Worm (Caenorhabditis elegans) whole organism, young adult: ENCODE measurements around the gene ugt-62.

ENCODE experiments used
- B0261.1 ChIP-seq: sonication (generic microtip); optimal IDR thresholded peaks from 2 replicates; lab custom pipeline; 2016; ENCODE audit warnings: mild to moderate bottlenecking, missing genetic modification characterization, moderate library complexity, missing compliant biosample characterization
- B0336.3 ChIP-seq: fragments of 200-800 bp; sonication (Bioruptor generic); IDR thresholded peaks from 2 replicates; pipeline ENCODE4 v1.3.6; 2022; ENCODE audit warnings: missing genetic modification characterization, missing compliant biosample characterization
- F22D6.2 ChIP-seq: sonication (generic microtip); optimal IDR thresholded peaks from 2 replicates; lab custom pipeline; 2016; ENCODE audit warnings: mild to moderate bottlenecking, missing genetic modification characterization, missing compliant biosample characterization
- F39B2.1 ChIP-seq: fragments of 200-800 bp; sonication (Bioruptor generic); IDR thresholded peaks from 2 replicates; pipeline ENCODE4 v1.3.6; 2022; ENCODE audit warnings: missing genetic modification reagents, missing genetic modification characterization, missing compliant biosample characterization
- F49E8.2 ChIP-seq: sonication (generic microtip); optimal IDR thresholded peaks from 3 replicates; lab custom pipeline; 2017; ENCODE audit warnings: missing genetic modification characterization, mild to moderate bottlenecking, missing compliant biosample characterization, antibody characterized with exemption, moderate library complexity; ENCODE audit not compliant: insufficient read depth
- Y53F4B.3 ChIP-seq: fragments of 200-800 bp; sonication (Bioruptor generic); IDR thresholded peaks from 2 replicates; pipeline ENCODE4 v1.3.6; 2022; ENCODE audit warnings: missing genetic modification reagents, missing genetic modification characterization, missing compliant biosample characterization
- Y67H2A.10 ChIP-seq: fragments of 200-800 bp; sonication (Bioruptor generic); conservative IDR thresholded peaks from 2 replicates; pipeline ENCODE4 v1.3.6; 2022; ENCODE audit warnings: missing genetic modification reagents, missing genetic modification characterization, missing compliant biosample characterization
- ZK185.1 ChIP-seq: sonication (generic microtip); optimal IDR thresholded peaks from 2 replicates; lab custom pipeline; 2016; ENCODE audit warnings: mild to moderate bottlenecking, missing genetic modification characterization, missing compliant biosample characterization; ENCODE audit not compliant: poor library complexity, severe bottlenecking
- akir-1 ChIP-seq: fragments of 200-800 bp; sonication (Bioruptor generic); optimal IDR thresholded peaks from 2 replicates; lab custom pipeline; 2018; ENCODE audit warnings: mild to moderate bottlenecking, missing genetic modification characterization, moderate library complexity, missing compliant biosample characterization
- ama-1 ChIP-seq, 3 experiments: fragments of 150-350 bp in 1 of 3; sonication (generic microtip) in 2 of 3; optimal IDR thresholded peaks; 2 replicates each; lab custom pipeline; 2014 to 2018; ENCODE audit warnings: missing biosample characterization in 2 of 3, missing genetic modification characterization in 2 of 3, missing genetic modification reagents in 2 of 3
- athp-1 ChIP-seq: sonication (generic microtip); optimal IDR thresholded peaks from 2 replicates; lab custom pipeline; 2017; ENCODE audit warnings: mild to moderate bottlenecking, missing genetic modification characterization, missing compliant biosample characterization
- attf-6 ChIP-seq: fragments of 200-800 bp; sonication (Bioruptor generic); IDR thresholded peaks from 2 replicates; pipeline ENCODE4 v1.3.6; 2022; ENCODE audit warnings: missing genetic modification reagents, missing genetic modification characterization, missing compliant biosample characterization
- ccch-3 ChIP-seq: fragments of 200-800 bp; sonication (Bioruptor generic); optimal IDR thresholded peaks from 2 replicates; lab custom pipeline; 2018; ENCODE audit warnings: mild to moderate bottlenecking, missing genetic modification characterization, missing compliant biosample characterization
- ceh-40 ChIP-seq: fragments of 200-800 bp; sonication (Bioruptor generic); IDR thresholded peaks from 2 replicates; pipeline ENCODE4 v1.3.6; 2022; ENCODE audit warnings: missing genetic modification characterization, missing compliant biosample characterization
- ceh-91 ChIP-seq: fragments of 200-800 bp; sonication (Bioruptor generic); IDR thresholded peaks from 2 replicates; pipeline ENCODE4 v1.3.6; 2022; ENCODE audit warnings: missing genetic modification reagents, missing genetic modification characterization, missing compliant biosample characterization
- dox-1 ChIP-seq: fragments of 200-800 bp; sonication (Bioruptor generic); IDR thresholded peaks from 2 replicates; pipeline ENCODE4 v1.3.6; 2022; ENCODE audit warnings: missing genetic modification reagents, missing genetic modification characterization, missing compliant biosample characterization
- egrh-3 ChIP-seq: fragments of 200-800 bp; sonication (Bioruptor generic); IDR thresholded peaks from 2 replicates; pipeline ENCODE4 v1.3.6; 2022; ENCODE audit warnings: missing genetic modification reagents, missing genetic modification characterization, missing compliant biosample characterization
- ets-4 ChIP-seq: fragments of 200-800 bp; sonication (Bioruptor generic); optimal IDR thresholded peaks from 2 replicates; lab custom pipeline; 2018; ENCODE audit warnings: mild to moderate bottlenecking, missing genetic modification characterization, missing compliant biosample characterization
- gei-17 ChIP-seq: fragments of 200-800 bp; sonication (Bioruptor generic); optimal IDR thresholded peaks from 2 replicates; lab custom pipeline; 2018; ENCODE audit warnings: mild to moderate bottlenecking, missing genetic modification characterization, missing compliant biosample characterization
- him-1 ChIP-seq: sonication (generic microtip); optimal IDR thresholded peaks from 2 replicates; lab custom pipeline; 2016; ENCODE audit warnings: missing genotype, missing genetic modification reagents, missing genetic modification characterization, missing compliant biosample characterization
- hlh-12 ChIP-seq: sonication (generic microtip); optimal IDR thresholded peaks from 2 replicates; lab custom pipeline; 2016; ENCODE audit warnings: missing genetic modification characterization, missing compliant biosample characterization
- hmg-1.2 ChIP-seq: fragments of 200-800 bp; sonication (Bioruptor generic); IDR thresholded peaks from 2 replicates; pipeline ENCODE4 v1.3.6; 2022; ENCODE audit warnings: missing genetic modification reagents, missing genetic modification characterization, missing compliant biosample characterization
- hrde-1 ChIP-seq: sonication (generic microtip); optimal IDR thresholded peaks from 2 replicates; lab custom pipeline; 2016; ENCODE audit warnings: missing genetic modification characterization, mild to moderate bottlenecking, missing compliant biosample characterization, moderate library complexity, missing genotype, missing genetic modification reagents, borderline replicate concordance
- let-526 ChIP-seq: fragments of 200-800 bp; sonication (Bioruptor generic); IDR thresholded peaks from 2 replicates; pipeline ENCODE4 v1.3.6; 2022; ENCODE audit warnings: missing genetic modification reagents, missing genetic modification characterization, missing compliant biosample characterization
- let-607 ChIP-seq, 2 experiments: fragments of 200-800 bp in 1 of 2; sonication (Bioruptor generic) in 1 of 2; sonication (generic microtip) in 1 of 2; optimal IDR thresholded peaks; 2 replicates each; lab custom pipeline; 2016 to 2018; ENCODE audit warnings: mild to moderate bottlenecking in 2 of 2, missing compliant biosample characterization in 2 of 2, missing genetic modification characterization in 2 of 2, moderate library complexity in 2 of 2, missing genotype in 1 of 2
- lir-1 ChIP-seq: fragments of 200-800 bp; sonication (Bioruptor generic); conservative IDR thresholded peaks from 2 replicates; pipeline ENCODE4 v1.3.6; 2022; ENCODE audit warnings: missing genetic modification reagents, missing genetic modification characterization, missing compliant biosample characterization
- lsl-1 ChIP-seq: fragments of 200-800 bp; sonication (Bioruptor generic); optimal IDR thresholded peaks from 2 replicates; lab custom pipeline; 2018; ENCODE audit warnings: mild to moderate bottlenecking, missing genetic modification characterization, moderate library complexity, missing compliant biosample characterization
- madf-10 ChIP-seq: sonication (generic microtip); optimal IDR thresholded peaks from 2 replicates; lab custom pipeline; 2016; ENCODE audit warnings: mild to moderate bottlenecking, missing genetic modification characterization, missing compliant biosample characterization
- madf-3 ChIP-seq: fragments of 200-800 bp; sonication (Bioruptor generic); IDR thresholded peaks from 2 replicates; pipeline ENCODE4 v1.3.6; 2022; ENCODE audit warnings: missing genetic modification reagents, missing genetic modification characterization, missing compliant biosample characterization
- madf-8 ChIP-seq: fragments of 200-800 bp; sonication (Bioruptor generic); conservative IDR thresholded peaks from 2 replicates; pipeline ENCODE4 v1.3.6; 2022; ENCODE audit warnings: missing genetic modification reagents, missing genetic modification characterization, missing compliant biosample characterization
- mcd-1 ChIP-seq: fragments of 200-800 bp; sonication (Bioruptor generic); IDR thresholded peaks from 2 replicates; pipeline ENCODE4 v1.3.6; 2022; ENCODE audit warnings: missing genetic modification reagents, missing genetic modification characterization, missing compliant biosample characterization
- nfyb-1 ChIP-seq: fragments of 200-800 bp; sonication (Bioruptor generic); IDR thresholded peaks from 2 replicates; pipeline ENCODE4 v1.3.6; 2022; ENCODE audit warnings: missing genetic modification reagents, missing genetic modification characterization, missing compliant biosample characterization
- nhr-179 ChIP-seq: sonication (generic microtip); optimal IDR thresholded peaks from 2 replicates; lab custom pipeline; 2016; ENCODE audit warnings: mild to moderate bottlenecking, missing genetic modification characterization, missing compliant biosample characterization
- nhr-27 ChIP-seq: fragments of 200-800 bp; sonication (Bioruptor generic); optimal IDR thresholded peaks from 2 replicates; lab custom pipeline; 2018; ENCODE audit warnings: mild to moderate bottlenecking, missing genetic modification characterization, moderate library complexity, missing compliant biosample characterization
- pbrm-1 ChIP-seq: fragments of 200-800 bp; sonication (Bioruptor generic); IDR thresholded peaks from 2 replicates; pipeline ENCODE4 v1.3.6; 2022; ENCODE audit warnings: missing genetic modification reagents, missing genetic modification characterization, missing compliant biosample characterization
- rcor-1 ChIP-seq: fragments of 200-800 bp; sonication (Bioruptor generic); IDR thresholded peaks from 2 replicates; pipeline ENCODE4 v1.3.6; 2022; ENCODE audit warnings: missing genetic modification reagents, missing genetic modification characterization, missing compliant biosample characterization
- rec-8 ChIP-seq, 2 experiments: sonication (generic microtip); optimal IDR thresholded peaks; 2 replicates each; lab custom pipeline; 2016; ENCODE audit warnings: mild to moderate bottlenecking in 2 of 2, missing genetic modification characterization in 2 of 2, missing genetic modification reagents in 2 of 2, missing genotype in 2 of 2, missing biosample characterization in 1 of 2, missing compliant biosample characterization in 1 of 2, moderate library complexity in 1 of 2
- sea-2 ChIP-seq: fragments of 200-800 bp; sonication (Bioruptor generic); IDR thresholded peaks from 2 replicates; pipeline ENCODE4 v1.3.6; 2022; ENCODE audit warnings: missing genetic modification characterization, missing compliant biosample characterization
- snpc-1.3 ChIP-seq: sonication (generic microtip); optimal IDR thresholded peaks from 2 replicates; lab custom pipeline; 2017; ENCODE audit warnings: missing genetic modification characterization, mild to moderate bottlenecking, missing compliant biosample characterization, antibody characterized with exemption, moderate library complexity, missing genotype, missing genetic modification reagents; ENCODE audit not compliant: insufficient read depth
- tbp1 ChIP-seq: fragments of 200-800 bp; sonication (Bioruptor generic); optimal IDR thresholded peaks from 2 replicates; lab custom pipeline; 2018; ENCODE audit warnings: mild to moderate bottlenecking, missing genetic modification characterization, missing compliant biosample characterization
- ztf-22 ChIP-seq: fragments of 200-800 bp; sonication (Bioruptor generic); optimal IDR thresholded peaks from 2 replicates; lab custom pipeline; 2018; ENCODE audit warnings: mild to moderate bottlenecking, missing genetic modification characterization, moderate library complexity, missing compliant biosample characterization
- ztf-25 ChIP-seq: fragments of 200-800 bp; sonication (Bioruptor generic); IDR thresholded peaks from 2 replicates; pipeline ENCODE4 v1.3.6; 2022; ENCODE audit warnings: missing genetic modification reagents, missing genetic modification characterization, missing compliant biosample characterization

ugt-62 gene

DNA sequence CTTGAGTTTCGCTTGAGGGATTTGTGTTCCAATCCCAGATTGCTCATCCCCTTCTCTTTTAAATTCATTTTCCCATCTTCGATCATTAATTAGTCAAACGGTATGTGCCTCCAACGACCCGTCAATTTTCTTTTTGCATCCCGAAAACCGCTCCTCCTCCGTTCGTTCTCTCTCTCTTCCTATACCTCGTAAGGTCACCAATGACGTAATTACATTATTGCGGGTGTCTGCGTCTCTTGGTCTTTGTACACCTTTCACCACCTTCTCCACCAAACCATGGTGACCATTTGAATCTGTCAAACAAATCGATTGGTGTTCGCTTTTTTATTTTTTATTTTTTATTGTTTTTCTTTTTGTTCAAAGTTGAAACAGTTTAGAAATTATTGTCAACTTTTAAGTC lies 25.2 kb downstream of the ugt-62 start:
- no peak for TF ChIP-seq Y67H2A.10
- TF ChIP-seq ets-4 (GFP tag; lab: Kevin White, UChicago) = no peak
- TF ChIP-seq ceh-40 (GFP tag; lab: Robert Waterston, UW) = no peak
- TF ChIP-seq ztf-22 (GFP tag; lab: Kevin White, UChicago) = no peak
- no peak for TF ChIP-seq dox-1 (GFP tag; lab: Robert Waterston, UW)
- TF ChIP-seq egrh-3 (GFP tag; lab: Robert Waterston, UW) = no peak
- no peak for TF ChIP-seq athp-1 (tag; lab: Kevin White, UChicago)
- no peak for TF ChIP-seq B0336.3 (GFP tag; lab: Robert Waterston, UW)
- no peak for TF ChIP-seq ztf-25 (GFP tag; lab: Robert Waterston, UW)
- no peak for TF ChIP-seq hmg-1.2 (GFP tag; lab: Robert Waterston, UW)
- no peak for TF ChIP-seq ama-1 (optimal IDR thresholded peaks at IDR 0.05; lab: Kevin White, UChicago)
- TF ChIP-seq ama-1 (GFP tag; optimal IDR thresholded peaks at IDR 0.05; lab: Kevin White, UChicago) = no peak

DNA sequence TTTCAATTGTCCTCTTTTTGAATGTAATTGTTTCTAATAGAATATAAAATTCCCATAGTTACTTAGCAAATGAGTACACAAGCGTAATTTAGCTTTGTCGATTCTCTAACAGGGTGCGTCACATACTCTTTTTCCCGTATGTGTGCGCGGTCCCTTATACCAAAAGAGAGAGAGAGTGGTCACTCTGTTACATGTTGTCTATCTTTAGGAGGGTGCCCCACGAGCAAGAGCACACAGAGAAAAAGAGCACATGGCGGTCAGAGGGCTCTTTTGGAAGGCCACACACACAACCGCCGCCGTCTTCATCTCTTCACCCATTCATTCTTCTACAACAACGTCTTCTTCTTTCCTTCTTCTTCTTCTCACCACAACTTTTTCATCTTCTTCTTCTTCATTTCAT lies 26.5 kb downstream of the ugt-62 start:
- TF ChIP-seq lsl-1 (GFP tag; lab: Kevin White, UChicago) (no peak), Y53F4B.3 (GFP tag; lab: Robert Waterston, UW) (no peak), F22D6.2 (tag; lab: Kevin White, UChicago) (no peak), let-526 (GFP tag; lab: Robert Waterston, UW) (no peak), F39B2.1 (GFP tag; lab: Robert Waterston, UW) (no peak), Y67H2A.10 (no peak), gei-17 (GFP tag; lab: Kevin White, UChicago) (no peak), B0261.1 (no peak), snpc-1.3 (tag; lab: Kevin White, UChicago) (no peak), ceh-91 (no peak), hlh-12 (no peak)

- TF ChIP-seq gei-17 (GFP tag; lab: Kevin White, UChicago) (no peak), F49E8.2 (tag; lab: Kevin White, UChicago) (peak; percentile 72), sea-2 (GFP tag; lab: Robert Waterston, UW) (no peak), pbrm-1 (GFP tag; lab: Robert Waterston, UW) (peak; percentile 70), mcd-1 (GFP tag; lab: Robert Waterston, UW) (no peak; the same call in 1 of the 2 replicates), let-607 (tag; optimal IDR thresholded peaks at IDR 0.05; lab: Kevin White, UChicago) (no peak), snpc-1.3 (tag; lab: Kevin White, UChicago) (peak; percentile 86), hrde-1 (tag; lab: Kevin White, UChicago) (peak; percentile 24), rec-8 (tag; optimal IDR thresholded peaks at IDR 0.05; lab: Kevin White, UChicago) (no peak), nhr-27 (no peak), akir-1 (GFP tag; lab: Kevin White, UChicago) (no peak), hmg-1.2 (GFP tag; lab: Robert Waterston, UW) (peak; percentile 67), attf-6 (GFP tag; lab: Robert Waterston, UW) (0 out of 2 replicates have a peak, but pooled peaks have one; percentile 45), rcor-1 (GFP tag; lab: Robert Waterston, UW) (peak; percentile 80), madf-8 (GFP tag; lab: Robert Waterston, UW) (peak; percentile 97), madf-10 (tag; lab: Kevin White, UChicago) (no peak), madf-3 (GFP tag; lab: Robert Waterston, UW) (peak; percentile 82; the same call in 1 of the 2 replicates), ccch-3 (GFP tag; lab: Kevin White, UChicago) (no peak), tbp1 (peak; percentile 70), nhr-179 (no peak), him-1 (peak; percentile 47), lir-1 (GFP tag; lab: Robert Waterston, UW) (peak; percentile 67; the same call in 1 of the 2 replicates), ZK185.1 (tag; lab: Kevin White, UChicago) (no peak), nfyb-1 (GFP tag; lab: Robert Waterston, UW) (0 out of 2 replicates have a peak, but pooled peaks have one; percentile 51)
These were observed 32.1 kb downstream of the ugt-62 start, which contains the start of the genes cct-5 and F25F2.1 for ce11 chrIII:4508064-4508905. TSS of gene cct-5 (minus strand) at chrIII:4508114. TSS of gene F25F2.1 (plus strand) at chrIII:4508855.
